Worm (Caenorhabditis elegans) whole organism, L4 larva: ENCODE measurements around the gene bgnt-1.1.

Experiments
- F10B5.3 ChIP-seq: sonication (generic microtip); optimal IDR thresholded peaks from 2 replicates; lab custom pipeline; 2016; ENCODE audit warnings: mild to moderate bottlenecking, missing genetic modification characterization, missing compliant biosample characterization
- F49E8.2 ChIP-seq: sonication (generic microtip); optimal IDR thresholded peaks from 2 replicates; lab custom pipeline; 2016; ENCODE audit warnings: missing compliant biosample characterization, mild to moderate bottlenecking, missing genetic modification characterization, borderline replicate concordance
- R02D3.7 ChIP-seq: fragments of 150-350 bp; sonication (generic microtip); optimal IDR thresholded peaks from 3 replicates; lab custom pipeline; 2014; ENCODE audit warnings: missing biosample characterization, missing genetic modification characterization
- T20F7.1 ChIP-seq: fragments of 200-800 bp; sonication (Bioruptor generic); optimal IDR thresholded peaks from 2 replicates; lab custom pipeline; 2018; ENCODE audit warnings: mild to moderate bottlenecking, missing genetic modification characterization, missing compliant biosample characterization
- T26A8.4 ChIP-seq: fragments of 200-800 bp; sonication (Bioruptor generic); IDR thresholded peaks from 2 replicates; pipeline ENCODE4 v1.3.6; 2022; ENCODE audit warnings: missing genetic modification characterization, missing compliant biosample characterization
- Y105C5A.15 ChIP-seq: fragments of 200-800 bp; sonication (Bioruptor generic); IDR thresholded peaks from 2 replicates; pipeline ENCODE4 v1.3.6; 2022; ENCODE audit warnings: missing genetic modification characterization, missing compliant biosample characterization
- Y48G9A.11 ChIP-seq: fragments of 200-800 bp; sonication (Bioruptor generic); IDR thresholded peaks from 2 replicates; pipeline ENCODE4 v1.3.6; 2022; ENCODE audit warnings: missing genetic modification reagents, missing genetic modification characterization, missing compliant biosample characterization
- Y75B8A.6 ChIP-seq: fragments of 200-800 bp; sonication (Bioruptor generic); IDR thresholded peaks from 2 replicates; pipeline ENCODE4 v1.3.6; 2022; ENCODE audit warnings: missing genetic modification reagents, missing genetic modification characterization, missing compliant biosample characterization
- aha-1 ChIP-seq: fragments of 150-350 bp; peaks from one replicate; lab custom pipeline; 2014; ENCODE audit warnings: missing biosample characterization, missing genetic modification characterization
- aly-2 ChIP-seq: sonication (generic microtip); optimal IDR thresholded peaks from 2 replicates; lab custom pipeline; 2018; ENCODE audit warnings: missing biosample characterization, missing genetic modification characterization
- ama-1 ChIP-seq: fragments of 150-350 bp; optimal IDR thresholded peaks from 2 replicates; lab custom pipeline; 2014; ENCODE audit warnings: inconsistent platforms, mixed read lengths
- ceh-62 ChIP-seq: sonication (generic microtip); optimal IDR thresholded peaks from 2 replicates; lab custom pipeline; 2017; ENCODE audit warnings: missing biosample characterization, missing genetic modification characterization
- ces-1 ChIP-seq: fragments of 150-350 bp; sonication (generic microtip); optimal IDR thresholded peaks from 4 replicates; lab custom pipeline; 2014; ENCODE audit warnings: missing biosample characterization, missing genetic modification reagents, missing genetic modification characterization
- daf-16 ChIP-seq, 3 experiments: sonication (generic microtip); optimal IDR thresholded peaks; 2 replicates each; lab custom pipeline; 2016 to 2017; ENCODE audit warnings: missing genetic modification characterization in 3 of 3, missing genetic modification reagents in 3 of 3, mild to moderate bottlenecking in 2 of 3, missing compliant biosample characterization in 2 of 3, missing biosample characterization in 1 of 3, moderate library complexity in 1 of 3
- dmd-6 ChIP-seq: fragments of 200-800 bp; sonication (Bioruptor generic); IDR thresholded peaks from 2 replicates; pipeline ENCODE4 v1.3.6; 2022; ENCODE audit warnings: missing genetic modification reagents, missing genetic modification characterization, missing compliant biosample characterization
- dmd-9 ChIP-seq: fragments of 200-800 bp; sonication (Bioruptor generic); IDR thresholded peaks from 2 replicates; pipeline ENCODE4 v1.3.6; 2022; ENCODE audit warnings: missing genetic modification reagents, missing genetic modification characterization, missing compliant biosample characterization
- dpl-1 ChIP-seq: fragments of 150-350 bp; optimal IDR thresholded peaks from 2 replicates; lab custom pipeline; 2014; ENCODE audit warnings: missing biosample characterization, missing genetic modification reagents, missing genetic modification characterization
- dve-1 ChIP-seq: sonication (generic microtip); optimal IDR thresholded peaks from 2 replicates; lab custom pipeline; 2017; ENCODE audit warnings: antibody characterized with exemption, mild to moderate bottlenecking, missing genetic modification characterization, missing compliant biosample characterization; ENCODE audit not compliant: insufficient read depth
- egl-27 ChIP-seq: sonication (generic microtip); optimal IDR thresholded peaks from 3 replicates; lab custom pipeline; 2017; ENCODE audit warnings: missing biosample characterization, missing genetic modification reagents, missing genetic modification characterization
- fos-1 ChIP-seq: fragments of 150-350 bp; optimal IDR thresholded peaks from 2 replicates; lab custom pipeline; 2014; ENCODE audit warnings: missing biosample characterization, missing genetic modification characterization
- jun-1 ChIP-seq: fragments of 150-350 bp; optimal IDR thresholded peaks from 2 replicates; lab custom pipeline; 2014; ENCODE audit warnings: missing biosample characterization, missing genetic modification reagents, missing genetic modification characterization
- lin-13 ChIP-seq: fragments of 150-350 bp; optimal IDR thresholded peaks from 2 replicates; lab custom pipeline; 2014; ENCODE audit warnings: missing biosample characterization, missing genetic modification reagents, missing genetic modification characterization
- lin-15B ChIP-seq: fragments of 150-350 bp; sonication (generic microtip); optimal IDR thresholded peaks from 3 replicates; lab custom pipeline; 2014; ENCODE audit warnings: missing biosample characterization, missing genetic modification characterization
- lin-38 ChIP-seq: fragments of 200-800 bp; sonication (Bioruptor generic); IDR thresholded peaks from 2 replicates; pipeline ENCODE4 v1.3.6; 2022; ENCODE audit warnings: missing genetic modification reagents, missing genetic modification characterization, missing compliant biosample characterization
- lin-39 ChIP-seq: fragments of 150-350 bp; optimal IDR thresholded peaks from 2 replicates; lab custom pipeline; 2014; ENCODE audit warnings: missing biosample characterization, missing genetic modification reagents, missing genetic modification characterization
- lir-3 ChIP-seq: sonication (generic microtip); optimal IDR thresholded peaks from 2 replicates; lab custom pipeline; 2016; ENCODE audit warnings: mild to moderate bottlenecking, missing genetic modification characterization, missing compliant biosample characterization
- lsy-2 ChIP-seq, 2 experiments: fragments of 150-350 bp in 1 of 2; sonication (generic microtip) in 1 of 2; optimal IDR thresholded peaks; 2 replicates each; lab custom pipeline; 2014 to 2017; ENCODE audit warnings: missing biosample characterization in 2 of 2, missing genetic modification characterization in 2 of 2
- nhr-10 ChIP-seq: fragments of 150-350 bp; optimal IDR thresholded peaks from 2 replicates; lab custom pipeline; 2014; ENCODE audit warnings: missing biosample characterization, missing genetic modification characterization
- nhr-25 ChIP-seq: sonication (generic microtip); optimal IDR thresholded peaks from 2 replicates; lab custom pipeline; 2017; ENCODE audit warnings: missing genetic modification characterization, mild to moderate bottlenecking, missing compliant biosample characterization, antibody characterized with exemption, moderate library complexity, borderline replicate concordance; ENCODE audit not compliant: insufficient read depth
- nhr-28 ChIP-seq: fragments of 150-350 bp; optimal IDR thresholded peaks from 2 replicates; lab custom pipeline; 2014; ENCODE audit warnings: missing biosample characterization, missing genetic modification characterization
- nhr-42 ChIP-seq: fragments of 200-800 bp; sonication (Bioruptor generic); IDR thresholded peaks from 2 replicates; pipeline ENCODE4 v1.3.6; 2022; ENCODE audit warnings: missing genetic modification characterization, missing compliant biosample characterization
- nhr-48 ChIP-seq: sonication (generic microtip); optimal IDR thresholded peaks from 2 replicates; lab custom pipeline; 2016; ENCODE audit warnings: mild to moderate bottlenecking, missing genetic modification characterization, missing compliant biosample characterization
- nhr-76 ChIP-seq: fragments of 150-350 bp; optimal IDR thresholded peaks from 2 replicates; lab custom pipeline; 2014; ENCODE audit warnings: missing biosample characterization, missing genetic modification characterization
- pha-4 ChIP-seq, 2 experiments: fragments of 150-350 bp in 1 of 2; fragments of 200-800 bp in 1 of 2; sonication (Bioruptor generic) in 1 of 2; IDR thresholded peaks in 1 of 2; optimal IDR thresholded peaks in 1 of 2; 2 replicates each; pipeline versions ENCODE4 v1.3.6 to Lab custom; 2014 to 2022; ENCODE audit warnings: missing genetic modification characterization in 2 of 2, missing genetic modification reagents in 2 of 2, missing biosample characterization in 1 of 2, missing compliant biosample characterization in 1 of 2
- php-3 ChIP-seq: fragments of 200-800 bp; sonication (Bioruptor generic); IDR thresholded peaks from 2 replicates; pipeline ENCODE4 v1.3.6; 2022; ENCODE audit warnings: missing genetic modification reagents, missing genetic modification characterization, missing compliant biosample characterization
- pqm-1 ChIP-seq: sonication (generic microtip); optimal IDR thresholded peaks from 2 replicates; lab custom pipeline; 2017; ENCODE audit warnings: missing biosample characterization, missing genetic modification characterization
- rbr-2 ChIP-seq: sonication (generic microtip); optimal IDR thresholded peaks from 2 replicates; lab custom pipeline; 2016; ENCODE audit warnings: missing genotype, missing genetic modification characterization, missing compliant biosample characterization
- set-16 ChIP-seq: fragments of 200-800 bp; sonication (Bioruptor generic); IDR thresholded peaks from 2 replicates; pipeline ENCODE4 v1.3.6; 2022; ENCODE audit warnings: missing genetic modification reagents, missing genetic modification characterization, missing compliant biosample characterization
- snpc-1.2 ChIP-seq: fragments of 200-800 bp; sonication (Bioruptor generic); IDR thresholded peaks from 2 replicates; pipeline ENCODE4 v1.3.6; 2022; ENCODE audit warnings: missing genetic modification reagents, missing genetic modification characterization, missing compliant biosample characterization
- spr-3 ChIP-seq: fragments of 200-800 bp; sonication (Bioruptor generic); optimal IDR thresholded peaks from 2 replicates; lab custom pipeline; 2018; ENCODE audit warnings: mild to moderate bottlenecking, missing genetic modification characterization, missing compliant biosample characterization
- unc-62 ChIP-seq, 3 experiments: fragments of 150-350 bp in 1 of 3; sonication (generic microtip); optimal IDR thresholded peaks in 2 of 3; peaks in 1 of 3; 1 replicate in 1 of 3; 2 replicates in 2 of 3; lab custom pipeline; 2014 to 2017; ENCODE audit warnings: missing biosample characterization in 3 of 3, missing genetic modification characterization in 3 of 3, missing genetic modification reagents in 3 of 3, missing genotype in 1 of 3
- vab-7 ChIP-seq: fragments of 200-800 bp; sonication (Bioruptor generic); IDR thresholded peaks from 2 replicates; pipeline ENCODE4 v1.3.6; 2022; ENCODE audit warnings: missing genetic modification reagents, missing genetic modification characterization, missing compliant biosample characterization
- zfp-2 ChIP-seq: sonication (generic microtip); optimal IDR thresholded peaks from 2 replicates; lab custom pipeline; 2016; ENCODE audit warnings: mild to moderate bottlenecking, missing genetic modification characterization, missing compliant biosample characterization
- zfp-3 ChIP-seq: fragments of 200-800 bp; sonication (Bioruptor generic); conservative IDR thresholded peaks from 2 replicates; pipeline ENCODE4 v1.3.6; 2022; ENCODE audit warnings: missing genetic modification reagents, missing genetic modification characterization, missing compliant biosample characterization
- zip-2 ChIP-seq: fragments of 150-350 bp; optimal IDR thresholded peaks from 2 replicates; lab custom pipeline; 2014; ENCODE audit warnings: missing biosample characterization, missing genetic modification characterization
- ztf-7 ChIP-seq: fragments of 150-350 bp; optimal IDR thresholded peaks from 2 replicates; lab custom pipeline; 2014; ENCODE audit warnings: missing biosample characterization, missing genetic modification characterization

The bgnt-1.1 gene

DNA sequence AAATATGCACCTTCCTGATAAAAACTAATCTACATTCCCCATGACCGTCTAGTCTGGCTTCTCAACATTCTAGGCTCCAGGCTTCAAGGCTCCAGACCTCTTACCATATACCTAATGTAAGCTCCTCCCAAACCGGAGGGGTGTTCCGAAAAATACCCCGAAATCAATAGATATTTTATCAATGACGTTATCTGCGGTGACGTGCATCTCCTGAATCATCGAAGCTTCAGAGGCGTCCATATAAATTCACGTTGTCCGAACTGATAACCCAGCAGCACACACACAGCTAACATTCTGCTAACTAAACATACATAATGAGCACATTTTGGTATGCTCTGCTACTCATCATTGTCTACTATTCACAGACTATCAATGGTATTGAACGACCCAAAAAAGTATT is 3.1 kb upstream of the bgnt-1.1 start, which contains the start of gene ugt-44 (continued):
- TF ChIP-seq aha-1 (tag; lab: Kevin White, UChicago) (peak; percentile 92), spr-3 (GFP tag; lab: Kevin White, UChicago) (no peak), Y105C5A.15 (GFP tag; lab: Robert Waterston, UW) (no peak), lin-13 (GFP tag; lab: Kevin White, UChicago) (no peak), jun-1 (peak; percentile 6), ztf-7 (no peak), daf-16 (GFP tag; optimal IDR thresholded peaks at IDR 0.05; lab: Kevin White, UChicago) (no peak), daf-16 (tag; optimal IDR thresholded peaks at IDR 0.05; lab: Kevin White, UChicago) (peak; percentile 24), aly-2 (tag; lab: Kevin White, UChicago) (no peak), dmd-6 (GFP tag; lab: Robert Waterston, UW) (peak; percentile 85), nhr-42 (no peak), ces-1 (GFP tag; lab: Kevin White, UChicago) (no peak), lin-39 (tag; lab: Kevin White, UChicago) (no peak), zfp-2 (tag; lab: Kevin White, UChicago) (no peak), F49E8.2 (tag; lab: Kevin White, UChicago) (no peak), nhr-28 (peak; percentile 39), dve-1 (peak; percentile 10), pqm-1 (peak; percentile 51)

DNA sequence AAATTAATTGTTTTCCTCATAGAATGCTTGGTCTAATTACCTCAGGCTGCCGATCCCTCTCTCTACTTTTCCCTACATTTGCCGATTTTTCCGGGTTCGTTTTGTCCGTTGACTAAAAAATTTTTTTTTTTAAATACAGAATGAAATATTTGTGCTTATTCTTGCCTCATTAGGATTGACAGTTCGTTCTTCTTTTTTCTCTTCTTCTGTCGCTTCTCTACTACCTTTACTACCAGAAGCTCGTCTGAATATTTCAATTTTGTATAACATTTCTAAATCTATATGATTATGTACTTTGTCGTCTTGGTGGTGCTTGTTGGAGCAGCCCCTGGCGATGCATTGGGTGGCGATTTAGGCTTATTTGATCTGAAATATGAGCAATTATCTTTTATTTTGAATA is 2.7 kb downstream of the bgnt-1.1 start:
- TF ChIP-seq lin-15B (tag; lab: Kevin White, UChicago), result no peak
- TF ChIP-seq unc-62 (GFP tag; optimal IDR thresholded peaks at IDR 0.05 in 1 of 2; lab: Kevin White, UChicago), result peak in 1 of 2 experiments; percentile 95
- no peak for TF ChIP-seq unc-62 (tag; optimal IDR thresholded peaks at IDR 0.05; lab: Kevin White, UChicago)

DNA sequence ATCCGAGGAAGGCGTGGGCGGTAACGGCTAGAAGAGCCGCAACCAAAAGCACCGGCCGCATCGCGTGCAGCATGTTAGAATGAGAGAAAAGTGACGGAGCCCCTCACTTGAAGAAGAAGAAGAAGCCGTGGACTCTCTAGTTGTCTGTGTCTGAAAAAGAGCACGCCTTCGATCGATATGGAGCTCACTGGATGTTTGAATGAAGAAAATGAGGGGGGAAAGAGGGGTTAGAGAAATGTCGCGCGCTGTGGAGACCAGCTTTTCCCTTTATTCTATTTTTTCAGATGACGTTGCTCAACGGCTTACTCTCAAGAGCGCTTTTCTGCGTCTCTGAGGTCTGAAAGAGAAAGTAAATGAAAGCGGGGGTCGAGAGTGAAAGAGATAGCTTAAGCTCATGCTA is 9.1 kb downstream of the bgnt-1.1 start, which contains the start of gene egl-21:
TSS of gene egl-21 (minus strand) at position 150 of the 400 bp plus-strand sequence.
- TF ChIP-seq F10B5.3 (tag; lab: Kevin White, UChicago) (no peak), lin-38 (GFP tag; lab: Robert Waterston, UW) (no peak), vab-7 (GFP tag; lab: Robert Waterston, UW) (no peak), lsy-2 (tag; optimal IDR thresholded peaks at IDR 0.05; lab: Kevin White, UChicago) (peak; percentile 5 to 67), nhr-25 (tag; lab: Kevin White, UChicago) (no peak), egl-27 (tag; lab: Kevin White, UChicago) (no peak), lin-39 (tag; lab: Kevin White, UChicago) (no peak), ama-1 (lab: Kevin White, UChicago) (no peak), fos-1 (tag; lab: Kevin White, UChicago) (no peak), snpc-1.2 (GFP tag; lab: Robert Waterston, UW) (no peak), rbr-2 (tag; lab: Kevin White, UChicago) (peak; percentile 82), Y48G9A.11 (no peak), Y75B8A.6 (GFP tag; lab: Robert Waterston, UW) (no peak), zfp-2 (tag; lab: Kevin White, UChicago) (peak; percentile 34), T26A8.4 (GFP tag; lab: Robert Waterston, UW) (no peak), T20F7.1 (GFP tag; lab: Kevin White, UChicago) (no peak), aha-1 (tag; lab: Kevin White, UChicago) (peak; percentile 93), set-16 (GFP tag; lab: Robert Waterston, UW) (peak; percentile 50; the same call in 1 of the 2 replicates), nhr-48 (no peak), nhr-10 (tag; lab: Kevin White, UChicago) (no peak), ceh-62 (tag; lab: Kevin White, UChicago) (no peak), lir-3 (tag; lab: Kevin White, UChicago) (no peak), dpl-1 (GFP tag; lab: Kevin White, UChicago) (peak; percentile 6), dmd-9 (GFP tag; lab: Robert Waterston, UW) (no peak), php-3 (GFP tag; lab: Robert Waterston, UW) (no peak), nhr-76 (tag; lab: Kevin White, UChicago) (no peak), lin-15B (tag; lab: Kevin White, UChicago) (no peak), unc-62 (GFP tag; optimal IDR thresholded peaks at IDR 0.05 in 1 of 2; lab: Kevin White, UChicago) (peak in 1 of 2 experiments; percentile 6), unc-62 (tag; optimal IDR thresholded peaks at IDR 0.05; lab: Kevin White, UChicago) (no peak), daf-16 (GFP tag; optimal IDR thresholded peaks at IDR 0.05; lab: Kevin White, UChicago) (no peak), daf-16 (tag; optimal IDR thresholded peaks at IDR 0.05; lab: Kevin White, UChicago) (no peak), dve-1 (no peak), zip-2 (tag; lab: Kevin White, UChicago) (no peak), zfp-3 (GFP tag; lab: Robert Waterston, UW) (no peak), pha-4 (GFP tag; IDR thresholded peaks at IDR 0.05; lab: Robert Waterston, UW) (no peak), pha-4 (tag; optimal IDR thresholded peaks at IDR 0.05; lab: Kevin White, UChicago) (no peak), R02D3.7 (tag; lab: Kevin White, UChicago) (no peak)
